Worm (Caenorhabditis elegans) whole organism, L3 larva: ENCODE measurements around the gene F28H6.7.

Experiments
- R02D3.7 ChIP-seq: fragments of 150-350 bp; optimal IDR thresholded peaks from 2 replicates; lab custom pipeline; 2014; ENCODE audit warnings: missing biosample characterization, missing genetic modification characterization
- ZK546.5 ChIP-seq: sonication (generic microtip); optimal IDR thresholded peaks from 2 replicates; lab custom pipeline; 2017; ENCODE audit warnings: missing biosample characterization, missing genetic modification characterization
- ama-1 ChIP-seq: fragments of 150-350 bp; optimal IDR thresholded peaks from 2 replicates; lab custom pipeline; 2018
- ceh-16 ChIP-seq: sonication (generic microtip); optimal IDR thresholded peaks from 2 replicates; lab custom pipeline; 2017; ENCODE audit warnings: missing biosample characterization, missing genetic modification characterization
- ceh-28 ChIP-seq: fragments of 150-350 bp; optimal IDR thresholded peaks from 2 replicates; lab custom pipeline; 2014; ENCODE audit warnings: missing biosample characterization, missing genetic modification reagents, missing genetic modification characterization
- ceh-82 ChIP-seq: fragments of 150-350 bp; optimal IDR thresholded peaks from 2 replicates; lab custom pipeline; 2014; ENCODE audit warnings: missing biosample characterization, missing genetic modification characterization
- ceh-9 ChIP-seq: sonication (generic microtip); optimal IDR thresholded peaks from 2 replicates; lab custom pipeline; 2018; ENCODE audit warnings: missing biosample characterization, missing genetic modification characterization
- daf-12 ChIP-seq: fragments of 150-350 bp; optimal IDR thresholded peaks from 2 replicates; lab custom pipeline; 2014; ENCODE audit warnings: missing biosample characterization, missing genetic modification reagents, missing genetic modification characterization
- egl-27 ChIP-seq: sonication (generic microtip); optimal IDR thresholded peaks from 4 replicates; lab custom pipeline; 2017; ENCODE audit warnings: missing biosample characterization, missing genetic modification reagents, missing genetic modification characterization
- egl-5 ChIP-seq: fragments of 150-350 bp; optimal IDR thresholded peaks from 2 replicates; lab custom pipeline; 2017; ENCODE audit warnings: missing biosample characterization, missing genetic modification reagents, missing genetic modification characterization, inconsistent platforms
- elt-1 ChIP-seq: fragments of 150-350 bp; optimal IDR thresholded peaks from 2 replicates; lab custom pipeline; 2014; ENCODE audit warnings: missing biosample characterization, missing genetic modification characterization
- elt-2 ChIP-seq: sonication (generic microtip); optimal IDR thresholded peaks from 2 replicates; lab custom pipeline; 2016; ENCODE audit warnings: missing genetic modification reagents, mild to moderate bottlenecking, missing genetic modification characterization, missing compliant biosample characterization
- elt-3 ChIP-seq, 3 experiments: fragments of 150-350 bp in 1 of 3; sonication (generic microtip) in 2 of 3; optimal IDR thresholded peaks; 2 replicates in 2 of 3; 4 replicates in 1 of 3; lab custom pipeline; 2014 to 2017; ENCODE audit warnings: missing biosample characterization in 3 of 3, missing genetic modification characterization in 3 of 3
- eor-1 ChIP-seq, 2 experiments: fragments of 150-350 bp; optimal IDR thresholded peaks; 2 replicates each; lab custom pipeline; 2014 to 2018; ENCODE audit warnings: missing biosample characterization in 2 of 2, missing genetic modification characterization in 2 of 2
- fkh-10 ChIP-seq: sonication (generic microtip); optimal IDR thresholded peaks from 2 replicates; lab custom pipeline; 2017; ENCODE audit warnings: missing biosample characterization, missing genetic modification reagents, missing genetic modification characterization
- fkh-2 ChIP-seq: fragments of 150-350 bp; optimal IDR thresholded peaks from 2 replicates; lab custom pipeline; 2014; ENCODE audit warnings: missing biosample characterization, missing genetic modification reagents, missing genetic modification characterization
- fos-1 ChIP-seq: fragments of 150-350 bp; optimal IDR thresholded peaks from 2 replicates; lab custom pipeline; 2014; ENCODE audit warnings: missing biosample characterization, missing genetic modification characterization
- hmg-11 ChIP-seq: sonication (generic microtip); optimal IDR thresholded peaks from 2 replicates; lab custom pipeline; 2016; ENCODE audit warnings: missing genetic modification characterization, missing compliant biosample characterization
- jun-1 ChIP-seq: fragments of 150-350 bp; optimal IDR thresholded peaks from 2 replicates; lab custom pipeline; 2014; ENCODE audit warnings: missing biosample characterization, missing genetic modification reagents, missing genetic modification characterization
- lin-39 ChIP-seq: fragments of 150-350 bp; optimal IDR thresholded peaks from 2 replicates; lab custom pipeline; 2018; ENCODE audit warnings: missing biosample characterization, missing genetic modification reagents, missing genetic modification characterization
- lsy-12 ChIP-seq: sonication (generic microtip); optimal IDR thresholded peaks from 2 replicates; lab custom pipeline; 2016; ENCODE audit warnings: mild to moderate bottlenecking, missing genetic modification characterization, missing compliant biosample characterization
- mml-1 ChIP-seq: fragments of 150-350 bp; sonication (generic microtip); optimal IDR thresholded peaks from 3 replicates; lab custom pipeline; 2014; ENCODE audit warnings: missing biosample characterization, missing genetic modification characterization
- nfya-1 ChIP-seq: sonication (generic microtip); optimal IDR thresholded peaks from 2 replicates; lab custom pipeline; 2017; ENCODE audit warnings: missing genetic modification characterization, mild to moderate bottlenecking, missing compliant biosample characterization, antibody characterized with exemption, moderate library complexity; ENCODE audit not compliant: insufficient read depth
- nhr-11 ChIP-seq: fragments of 150-350 bp; optimal IDR thresholded peaks from 2 replicates; lab custom pipeline; 2014; ENCODE audit warnings: missing biosample characterization, missing genetic modification characterization
- nhr-12 ChIP-seq: fragments of 150-350 bp; optimal IDR thresholded peaks from 2 replicates; lab custom pipeline; 2014; ENCODE audit warnings: missing biosample characterization, missing genetic modification characterization
- nhr-237 ChIP-seq: fragments of 150-350 bp; optimal IDR thresholded peaks from 2 replicates; lab custom pipeline; 2014; ENCODE audit warnings: missing biosample characterization, missing genetic modification characterization
- nhr-28 ChIP-seq: fragments of 150-350 bp; optimal IDR thresholded peaks from 2 replicates; lab custom pipeline; 2014; ENCODE audit warnings: missing biosample characterization, missing genetic modification characterization
- nhr-43 ChIP-seq: sonication (generic microtip); optimal IDR thresholded peaks from 2 replicates; lab custom pipeline; 2016; ENCODE audit warnings: mild to moderate bottlenecking, missing genetic modification characterization, missing compliant biosample characterization; ENCODE audit not compliant: poor library complexity, severe bottlenecking
- nhr-67 ChIP-seq: fragments of 150-350 bp; optimal IDR thresholded peaks from 2 replicates; lab custom pipeline; 2014; ENCODE audit warnings: missing biosample characterization, missing genetic modification characterization
- nhr-76 ChIP-seq: fragments of 150-350 bp; sonication (generic microtip); optimal IDR thresholded peaks from 5 replicates; lab custom pipeline; 2014; ENCODE audit warnings: missing biosample characterization, missing genetic modification characterization
- nhr-77 ChIP-seq: fragments of 150-350 bp; optimal IDR thresholded peaks from 2 replicates; lab custom pipeline; 2014; ENCODE audit warnings: missing biosample characterization, missing genetic modification characterization
- pha-4 ChIP-seq: fragments of 150-350 bp; optimal IDR thresholded peaks from 2 replicates; lab custom pipeline; 2014; ENCODE audit warnings: missing biosample characterization, missing genetic modification reagents, missing genetic modification characterization
- pqm-1 ChIP-seq: fragments of 150-350 bp; optimal IDR thresholded peaks from 2 replicates; lab custom pipeline; 2017; ENCODE audit warnings: missing biosample characterization, missing genetic modification characterization, inconsistent platforms
- sea-2 ChIP-seq: fragments of 150-350 bp; sonication (generic microtip); optimal IDR thresholded peaks from 4 replicates; lab custom pipeline; 2014; ENCODE audit warnings: missing biosample characterization, missing genetic modification reagents, missing genetic modification characterization
- skn-1 ChIP-seq: fragments of 150-350 bp; optimal IDR thresholded peaks from 2 replicates; lab custom pipeline; 2014; ENCODE audit warnings: missing biosample characterization, missing genetic modification characterization
- tbx-2 ChIP-seq: sonication (generic microtip); optimal IDR thresholded peaks from 2 replicates; lab custom pipeline; 2016; ENCODE audit warnings: mild to moderate bottlenecking, missing genetic modification characterization, missing compliant biosample characterization
- zag-1 ChIP-seq: fragments of 150-350 bp; optimal IDR thresholded peaks from 2 replicates; lab custom pipeline; 2014; ENCODE audit warnings: missing biosample characterization, missing genetic modification characterization
- ztf-11 ChIP-seq: fragments of 150-350 bp; optimal IDR thresholded peaks from 2 replicates; lab custom pipeline; 2014; ENCODE audit warnings: missing biosample characterization, missing genetic modification characterization
- ztf-4 ChIP-seq: fragments of 150-350 bp; optimal IDR thresholded peaks from 2 replicates; lab custom pipeline; 2014; ENCODE audit warnings: missing biosample characterization, missing genetic modification characterization

F28H6.7 gene

DNA sequence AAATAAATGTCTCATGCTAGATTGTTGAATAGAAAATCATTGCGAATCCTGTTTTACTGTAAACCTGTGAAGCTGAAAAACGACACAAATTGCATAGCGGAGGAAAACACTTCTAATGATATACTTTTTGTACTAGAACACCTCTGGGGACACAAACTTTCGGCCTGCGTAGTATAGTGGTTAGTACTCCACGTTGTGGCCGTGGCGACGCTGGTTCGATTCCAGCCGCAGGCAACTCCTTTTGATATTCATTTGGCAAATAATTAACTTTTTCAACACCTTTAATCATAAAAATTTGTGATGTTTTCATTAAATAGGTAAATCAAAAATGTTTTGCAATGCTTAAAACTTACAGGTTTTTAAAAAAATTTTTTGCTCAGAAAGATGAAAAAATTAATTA lies 19.0 kb downstream of the F28H6.7 start:
- TF ChIP-seq tbx-2 (tag; lab: Kevin White, UChicago) (no peak), nhr-237 (tag; lab: Kevin White, UChicago) (no peak), daf-12 (tag; lab: Kevin White, UChicago) (no peak), ceh-28 (no peak), skn-1 (tag; lab: Kevin White, UChicago) (no peak), ztf-11 (tag; lab: Kevin White, UChicago) (no peak), jun-1 (tag; lab: Kevin White, UChicago) (no peak), nfya-1 (tag; lab: Kevin White, UChicago) (no peak), nhr-28 (no peak), nhr-76 (tag; lab: Kevin White, UChicago) (no peak), nhr-67 (no peak), zag-1 (tag; lab: Kevin White, UChicago) (no peak), sea-2 (no peak), ceh-16 (tag; lab: Kevin White, UChicago) (no peak), pqm-1 (tag; lab: Kevin White, UChicago) (no peak), nhr-12 (no peak), mml-1 (tag; lab: Kevin White, UChicago) (no peak), ceh-9 (tag; lab: Kevin White, UChicago) (no peak), nhr-11 (no peak), R02D3.7 (tag; lab: Kevin White, UChicago) (no peak)
- TF ChIP-seq, all 47 proteins: peak for 0

ce11 chrX:14140040-14140439 lies 24.1 kb downstream of the F28H6.7 start, which contains the start of gene nkat-1:
TSS of gene nkat-1 (minus strand) at chrX:14140140.
- TF ChIP-seq egl-27 (no peak), nhr-12 (no peak), nhr-28 (no peak), tbx-2 (tag; lab: Kevin White, UChicago) (no peak), fkh-10 (GFP tag; lab: Kevin White, UChicago) (no peak), ztf-4 (tag; lab: Kevin White, UChicago) (no peak), skn-1 (tag; lab: Kevin White, UChicago) (no peak), lsy-12 (tag; lab: Kevin White, UChicago) (no peak), lin-39 (tag; lab: Kevin White, UChicago) (no peak), nhr-76 (tag; lab: Kevin White, UChicago) (no peak), ceh-16 (tag; lab: Kevin White, UChicago) (no peak), eor-1 (tag; optimal IDR thresholded peaks at IDR 0.05; lab: Kevin White, UChicago) (no peak), hmg-11 (no peak), nhr-67 (no peak), elt-1 (no peak), ceh-9 (tag; lab: Kevin White, UChicago) (no peak), nhr-77 (no peak), R02D3.7 (tag; lab: Kevin White, UChicago) (no peak), egl-5 (tag; lab: Kevin White, UChicago) (no peak), elt-3 (tag; optimal IDR thresholded peaks at IDR 0.05; lab: Kevin White, UChicago) (no peak)

- no peak for TF ChIP-seq hmg-11
- TF ChIP-seq lsy-12 (tag; lab: Kevin White, UChicago), result no peak
- TF ChIP-seq pha-4 (tag; lab: Kevin White, UChicago), result no peak
- no peak for TF ChIP-seq ceh-16 (tag; lab: Kevin White, UChicago)
Observed at ce11 chrX:14141344-14141841, 25.5 kb downstream of the F28H6.7 start.

- TF ChIP-seq ceh-16 (tag; lab: Kevin White, UChicago) (no peak), fkh-2 (tag; lab: Kevin White, UChicago) (no peak), nhr-43 (no peak), egl-5 (tag; lab: Kevin White, UChicago) (no peak), ceh-82 (no peak), fos-1 (no peak), lin-39 (tag; lab: Kevin White, UChicago) (no peak), pqm-1 (tag; lab: Kevin White, UChicago) (no peak), zag-1 (tag; lab: Kevin White, UChicago) (no peak), mml-1 (tag; lab: Kevin White, UChicago) (no peak), fkh-10 (GFP tag; lab: Kevin White, UChicago) (no peak), ztf-11 (tag; lab: Kevin White, UChicago) (no peak), elt-2 (no peak), nhr-76 (tag; lab: Kevin White, UChicago) (no peak), daf-12 (tag; lab: Kevin White, UChicago) (no peak), eor-1 (tag; optimal IDR thresholded peaks at IDR 0.05; lab: Kevin White, UChicago) (no peak), nhr-77 (no peak), ztf-4 (tag; lab: Kevin White, UChicago) (no peak), ZK546.5 (tag; lab: Kevin White, UChicago) (no peak), ama-1 (lab: Kevin White, UChicago) (no peak)
Observed at ce11 chrX:14141896-14142392, 26.0 kb downstream of the F28H6.7 start, which contains the start of gene ceh-89. TSS of gene ceh-89 (plus strand) at chrX:14141946.
